Fruit fly (Drosophila melanogaster) whole organism, embryonic: Measurements from ENCODE around the gene Elp4.

Experiments
- BtbVII ChIP-seq: fragments of 200-800 bp; sonication (Bioruptor generic); optimal IDR thresholded peaks from 3 replicates; lab custom pipeline; 2017; ENCODE audit warnings: missing biosample characterization, mild to moderate bottlenecking, missing genetic modification characterization
- CG10366 ChIP-seq: fragments of 200-800 bp; sonication (Bioruptor generic); IDR thresholded peaks from 2 replicates; pipeline ENCODE4 v1.3.6; 2022; ENCODE audit warnings: missing biosample characterization, missing genetic modification characterization
- CG13424 ChIP-seq: fragments of 200-800 bp; sonication (Bioruptor generic); optimal IDR thresholded peaks from 2 replicates; lab custom pipeline; 2019; ENCODE audit warnings: missing biosample characterization, mild to moderate bottlenecking, missing genetic modification characterization, moderate library complexity
- CG18262 ChIP-seq: fragments of 200-800 bp; optimal IDR thresholded peaks from 3 replicates; lab custom pipeline; 2019; ENCODE audit warnings: missing biosample characterization, mild to moderate bottlenecking, missing genetic modification characterization, moderate library complexity
- CG30431 ChIP-seq: fragments of 200-800 bp; sonication (Bioruptor generic); optimal IDR thresholded peaks from 2 replicates; lab custom pipeline; 2017; ENCODE audit warnings: missing biosample characterization, missing genetic modification characterization
- CG4424 ChIP-seq: fragments of 200-800 bp; sonication (Bioruptor generic); optimal IDR thresholded peaks from 3 replicates; lab custom pipeline; 2016; ENCODE audit warnings: missing biosample characterization, missing genetic modification characterization
- cwo ChIP-seq: fragments of 200-800 bp; sonication (Bioruptor generic); optimal IDR thresholded peaks from 3 replicates; lab custom pipeline; 2017; ENCODE audit warnings: missing biosample characterization, missing genetic modification characterization, mild to moderate bottlenecking, moderate library complexity, missing genetic modification reagents
- fd96Cb ChIP-seq: fragments of 200-800 bp; sonication (Bioruptor generic); optimal IDR thresholded peaks from 2 replicates; lab custom pipeline; 2018; ENCODE audit warnings: missing biosample characterization, mild to moderate bottlenecking, missing genetic modification characterization, moderate library complexity
- ind ChIP-seq: fragments of 200-800 bp; sonication (Bioruptor generic); optimal IDR thresholded peaks from 3 replicates; lab custom pipeline; 2016; ENCODE audit warnings: missing biosample characterization, missing genetic modification characterization
- mirr ChIP-seq: fragments of 200-800 bp; sonication (Bioruptor generic); optimal IDR thresholded peaks from 3 replicates; lab custom pipeline; 2018; ENCODE audit warnings: missing biosample characterization, mild to moderate bottlenecking, missing genetic modification characterization
- sob ChIP-seq: fragments of 200-800 bp; sonication (Bioruptor generic); IDR thresholded peaks from 2 replicates; pipeline ENCODE4 v1.3.6; 2022; ENCODE audit warnings: missing biosample characterization, missing genetic modification characterization
- tio ChIP-seq: fragments of 200-800 bp; sonication (Bioruptor generic); optimal IDR thresholded peaks from 2 replicates; lab custom pipeline; 2017; ENCODE audit warnings: missing biosample characterization, missing genetic modification characterization, inconsistent platforms

DNA sequence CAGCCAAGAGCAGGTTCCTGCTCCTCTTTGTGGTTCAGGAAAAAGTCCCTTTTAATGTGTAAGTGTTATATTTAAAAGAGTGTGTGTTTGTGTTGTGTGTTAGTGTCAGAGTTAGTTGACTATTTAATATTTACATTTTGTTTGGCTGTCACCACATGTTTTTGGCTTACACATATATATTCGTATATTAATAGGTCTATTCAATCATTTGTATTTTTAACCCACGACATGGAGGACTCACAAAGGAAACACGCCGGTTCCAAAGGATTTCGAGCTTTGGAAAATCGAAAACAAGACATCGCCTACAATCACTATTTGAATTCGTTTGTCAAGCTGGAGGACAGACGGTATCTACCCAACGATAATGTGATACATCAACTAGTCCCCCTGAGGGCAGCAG is 29.8 kb downstream of the Elp4 start, which contains the start of the genes CG14013 and CG14017:
- no peak for TF ChIP-seq BtbVII
- TF ChIP-seq fd96Cb, result no peak
- no peak for TF ChIP-seq tio (GFP tag; lab: Kevin White, UChicago)
- TF ChIP-seq CG4424 (GFP tag; lab: Kevin White, UChicago), result no peak
- no peak for TF ChIP-seq CG18262 (tag; lab: Kevin White, UChicago)
- no peak for TF ChIP-seq CG10366 (GFP tag; lab: Robert Waterston, UW)
- TF ChIP-seq CG13424 (tag; lab: Kevin White, UChicago), result no peak
- no peak for TF ChIP-seq ind
- TF ChIP-seq CG30431 (GFP tag; lab: Kevin White, UChicago), result no peak
- TF ChIP-seq mirr (GFP tag; lab: Kevin White, UChicago), result no peak
- no peak for TF ChIP-seq sob (GFP tag; lab: Robert Waterston, UW)
- TF ChIP-seq cwo, result no peak
